Worm (Caenorhabditis elegans): ENCODE results near the gene npr-15.

DNA sequence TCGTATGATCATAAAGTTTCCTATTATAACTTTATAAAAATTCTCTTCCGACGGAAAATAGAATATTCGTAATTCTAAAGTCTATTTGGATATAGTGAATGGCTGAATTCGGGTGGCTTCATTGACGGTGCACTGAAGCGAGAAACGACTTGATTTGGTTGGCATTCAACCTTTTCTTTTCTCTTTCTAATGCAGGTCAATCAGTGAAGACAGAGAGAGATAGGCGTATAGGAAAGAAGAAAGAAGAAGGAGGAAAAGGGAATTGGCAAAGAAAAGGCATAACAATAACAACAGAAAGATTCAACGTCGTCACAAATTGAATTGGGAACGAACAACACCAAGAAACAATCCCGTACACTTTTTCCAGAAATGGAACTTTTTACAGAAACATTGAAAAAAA, 19.0 kb downstream of the npr-15 start:
- TF ChIP-seq ztf-29 (GFP tag; IDR thresholded peaks at IDR 0.05) (no peak), med-1 (GFP tag; optimal IDR thresholded peaks at IDR 0.05; ENCODE audit: insufficient read depth) (no peak), flt-1 (GFP tag; IDR thresholded peaks at IDR 0.05) (no peak), cog-1 (tag; optimal IDR thresholded peaks at IDR 0.05) (no peak)

Data from whole organism, midembryonic.